Fruit fly (Drosophila melanogaster) whole organism, larva: ENCODE data around the gene CG1273.

Experiments used
- noc ChIP-seq: fragments of 200-800 bp; sonication (Bioruptor generic); optimal IDR thresholded peaks from 3 replicates; lab custom pipeline; 2019; ENCODE audit warnings: missing biosample characterization, mild to moderate bottlenecking, missing genetic modification characterization, moderate library complexity

CG1273 gene

DNA sequence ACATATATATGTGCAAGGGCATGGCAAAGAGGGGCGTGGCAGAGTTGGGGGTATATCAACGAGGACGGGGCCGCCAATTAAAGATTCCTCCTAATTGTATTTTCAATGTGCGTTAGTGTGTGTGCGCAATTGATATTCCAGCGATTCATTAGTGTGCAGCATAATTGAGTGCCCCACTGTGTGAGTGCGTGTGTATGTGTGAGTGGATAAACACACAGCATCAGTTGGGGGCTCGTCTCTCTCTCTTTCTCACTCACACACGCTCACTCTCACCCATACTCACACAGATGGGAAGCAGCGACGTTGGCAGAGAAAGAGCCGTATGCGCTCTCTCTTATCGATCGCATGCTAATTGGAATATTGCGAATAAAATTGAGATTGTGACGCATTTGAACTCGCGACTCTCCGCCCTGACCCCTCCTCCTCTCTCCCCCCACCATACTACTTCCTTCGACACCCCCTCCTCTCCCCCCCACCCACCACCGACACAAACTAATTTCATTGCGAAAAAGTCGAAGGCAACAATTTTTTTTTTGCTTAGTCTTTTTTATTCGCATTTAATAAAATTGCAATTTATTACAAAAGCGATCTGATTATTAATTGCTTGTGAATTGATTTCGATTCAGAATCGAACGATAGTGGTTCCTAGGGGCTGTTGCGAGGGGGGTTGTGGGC is 29.8 kb upstream of the CG1273 start:
- TF ChIP-seq noc = no peak

DNA sequence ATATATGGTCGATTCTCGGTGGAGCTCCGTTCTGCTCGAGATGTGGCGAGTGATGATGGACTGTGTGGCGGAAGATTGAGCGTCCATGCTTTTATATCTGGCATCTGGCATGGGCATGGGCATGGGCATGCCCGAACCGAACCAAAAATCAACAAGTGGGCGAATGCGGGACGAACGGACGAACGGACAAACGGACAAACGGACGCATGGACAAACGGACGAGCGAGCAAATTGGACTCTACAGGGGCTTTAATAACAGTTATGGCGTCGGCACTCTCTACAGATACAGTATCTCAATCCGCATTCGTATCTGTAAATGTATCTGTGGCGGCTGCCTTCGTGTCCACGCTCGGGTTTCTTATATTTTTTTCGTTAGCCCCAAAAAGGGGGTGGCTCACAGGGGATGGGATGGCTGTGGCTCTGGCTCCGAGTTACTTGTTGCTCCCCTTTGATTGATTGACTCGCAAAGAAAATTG is 27.4 kb upstream of the CG1273 start, which contains the start of gene ImpL2:
Gene ImpL2, minus strand, starts transcription at position 51 of the 476 bp plus-strand sequence.
- no peak for TF ChIP-seq noc

DNA sequence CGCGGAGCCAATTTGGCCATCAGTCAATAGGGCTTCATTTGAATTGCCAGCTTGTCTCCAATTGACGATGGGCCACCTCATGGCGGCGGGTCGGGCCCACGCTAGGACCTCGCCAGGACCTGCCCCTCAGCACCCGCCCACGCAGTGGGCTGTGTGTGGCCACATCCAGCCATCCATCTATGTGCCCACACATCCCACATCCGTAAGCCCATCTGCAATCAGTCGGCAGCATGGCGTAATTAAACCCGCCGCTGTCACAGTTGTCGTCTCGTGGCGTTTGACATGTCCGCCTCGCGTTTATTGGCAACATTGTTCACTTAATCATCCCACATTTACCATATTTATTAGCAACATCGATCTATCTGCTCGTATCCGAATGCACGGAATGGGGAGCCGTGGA is 25.3 kb upstream of the CG1273 start:
- no peak for TF ChIP-seq noc

DNA sequence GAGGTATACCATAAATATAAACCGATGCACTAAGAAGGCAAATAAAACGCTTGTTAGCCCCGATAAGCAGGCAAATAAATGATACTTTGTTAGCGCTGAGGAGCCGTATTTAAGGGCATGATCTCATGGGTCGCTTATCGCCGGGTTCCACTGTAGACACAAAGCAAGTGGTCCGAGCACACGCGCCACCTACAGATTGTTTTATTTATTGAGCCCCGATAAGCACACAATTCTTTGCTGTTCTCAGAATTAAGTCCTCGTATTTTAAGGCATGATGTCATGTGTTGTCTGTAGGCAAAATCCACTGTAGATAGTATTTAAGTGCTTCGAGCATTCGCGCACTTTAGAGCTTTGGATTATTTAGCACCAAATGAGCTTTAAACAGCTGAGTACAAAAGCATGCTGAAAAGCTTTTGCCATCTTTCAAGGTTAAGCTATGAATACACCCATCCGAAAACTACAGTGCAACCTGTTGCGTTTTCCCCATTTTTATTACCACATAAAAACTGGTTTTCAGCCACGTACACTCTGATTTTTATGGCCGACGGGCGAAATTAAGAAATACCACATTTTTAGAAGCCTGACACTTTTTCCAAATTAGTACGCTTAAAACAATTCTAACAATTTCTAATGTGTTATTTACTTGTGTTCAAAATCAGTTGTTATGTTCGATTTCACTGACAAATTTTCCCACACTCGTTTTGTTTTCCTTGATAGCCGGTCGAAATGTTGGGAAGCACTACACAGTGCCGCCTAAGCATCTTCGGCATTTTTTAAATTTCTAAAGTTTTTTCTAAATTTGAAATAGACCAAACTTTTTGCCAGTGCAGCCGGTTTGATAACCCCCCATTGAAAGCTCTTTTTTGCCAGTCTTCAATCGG is 23.8 kb upstream of the CG1273 start, which contains the start of gene Sqor:
Gene Sqor, plus strand, starts transcription at position 732 of the 881 bp plus-strand sequence.
- peak; percentile 96 for TF ChIP-seq noc

DNA sequence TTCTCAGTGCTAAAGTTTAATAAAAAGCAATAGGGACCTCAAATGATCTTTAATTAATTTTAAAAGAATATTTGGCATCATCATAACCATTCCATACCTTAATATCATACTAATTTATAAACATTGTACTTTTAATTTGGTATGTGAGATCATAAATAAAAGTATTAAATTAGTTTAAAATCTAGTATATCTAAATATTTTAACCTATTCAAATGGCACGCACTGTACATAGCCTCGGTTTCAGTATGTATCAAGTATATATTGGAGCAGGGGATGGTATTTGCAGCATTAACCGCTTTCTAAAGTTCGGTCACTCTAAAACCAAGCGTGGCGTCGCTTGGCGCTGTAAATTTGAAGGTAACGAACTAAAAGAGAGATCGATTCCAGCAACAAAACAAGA is 21.1 kb upstream of the CG1273 start, which contains the start of gene pav:
Gene pav, plus strand, starts transcription at position 307 of the 400 bp plus-strand sequence.
- no peak for TF ChIP-seq noc

DNA sequence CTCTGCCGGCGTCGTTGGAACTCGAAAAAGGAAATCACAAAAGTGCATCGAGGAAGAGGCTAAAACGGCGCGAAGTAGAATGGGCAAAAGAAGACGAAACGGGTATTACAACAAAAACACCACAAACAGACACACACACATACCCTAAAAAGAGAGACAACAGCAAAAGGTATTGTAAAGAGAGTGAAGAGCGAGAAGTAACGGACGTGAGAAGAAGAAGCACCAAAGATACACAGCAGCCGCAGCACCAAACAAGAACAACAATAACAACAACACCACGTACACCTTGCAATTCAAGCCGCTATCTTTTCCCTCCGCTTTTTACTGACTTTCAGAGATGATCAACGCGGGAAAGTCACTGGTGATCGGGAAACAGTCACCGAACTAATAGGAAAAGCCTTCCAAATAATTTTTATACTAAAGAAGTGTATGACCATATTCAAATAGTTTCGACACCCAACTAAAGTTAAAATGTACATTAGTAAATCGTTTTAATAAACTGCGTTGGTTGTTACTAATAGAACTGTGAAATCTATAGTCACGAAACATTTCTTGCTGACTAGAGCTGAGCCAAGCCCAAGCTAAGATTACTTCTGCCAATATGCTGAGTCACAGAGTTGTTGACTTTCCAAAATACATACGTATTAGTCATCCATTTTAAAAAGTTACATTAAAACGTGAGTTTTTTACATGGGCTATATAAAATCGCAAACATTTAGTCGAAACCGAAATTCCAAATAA is 11.2 kb upstream of the CG1273 start:
- TF ChIP-seq noc = no peak

DNA sequence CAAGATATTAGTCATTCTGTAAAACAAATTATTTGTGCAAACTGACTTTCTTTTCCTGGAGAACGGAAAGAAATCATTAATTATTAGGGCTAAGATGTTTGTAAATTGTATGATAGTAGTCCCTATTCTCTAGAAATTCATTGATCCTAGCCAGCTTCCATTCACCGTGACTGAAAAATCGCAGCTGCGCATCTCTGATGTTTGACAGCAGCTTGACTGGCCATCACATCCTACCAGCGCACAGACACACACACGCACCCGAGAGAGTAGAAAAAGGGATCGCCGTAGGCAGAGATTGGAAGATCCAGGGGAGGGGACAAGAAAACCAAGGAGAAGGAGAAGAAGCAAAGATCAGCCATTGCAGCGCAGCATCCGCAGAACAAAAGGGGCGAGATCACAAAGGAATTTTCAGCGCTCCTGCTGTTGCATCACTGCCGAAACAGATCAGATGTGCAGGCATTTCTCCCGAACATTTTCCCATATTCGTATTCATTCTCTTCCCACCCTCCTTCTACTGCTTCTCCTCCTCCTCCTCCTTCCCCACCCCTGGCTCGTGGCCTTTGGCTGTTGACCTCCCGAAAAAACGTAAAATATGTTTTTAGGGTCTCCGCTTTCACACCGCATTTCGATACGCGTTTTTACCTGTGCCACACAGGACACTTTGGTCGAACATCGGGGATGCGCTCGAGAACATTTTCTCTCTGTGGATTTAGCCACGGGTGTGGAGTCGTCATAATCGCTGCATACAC is 10.5 kb upstream of the CG1273 start:
- no peak for TF ChIP-seq noc

DNA sequence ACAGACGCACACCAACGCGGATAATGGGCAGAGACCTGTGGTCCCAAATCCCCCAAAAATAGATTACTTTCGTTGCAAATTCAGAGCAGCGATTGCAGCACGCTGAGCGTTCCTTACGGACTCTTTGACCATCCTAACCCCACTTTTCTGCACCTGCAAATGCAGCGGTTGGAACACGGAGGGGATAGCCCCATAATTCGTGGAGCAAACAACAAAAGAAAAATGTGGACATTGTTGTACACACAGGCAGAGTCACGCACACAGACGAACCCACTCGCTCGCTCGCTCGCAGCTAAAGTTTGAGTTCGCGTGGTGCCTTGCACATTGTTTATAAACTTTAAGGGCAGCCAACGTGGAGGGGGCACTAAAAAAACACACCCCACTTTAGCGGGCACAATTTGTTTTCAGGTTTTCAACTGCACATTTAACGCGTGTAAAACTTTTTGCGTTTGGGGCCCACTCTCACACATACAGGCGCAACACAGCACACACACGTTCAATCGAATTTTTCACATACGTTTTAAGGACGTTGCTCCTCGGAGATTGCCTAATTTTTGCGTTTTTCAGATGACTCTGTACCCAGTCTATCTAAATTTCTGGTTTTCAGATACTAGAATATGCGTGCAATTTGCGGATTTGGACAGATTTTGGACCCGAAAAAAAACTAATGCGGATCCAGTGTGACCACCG is 9.8 kb upstream of the CG1273 start:
- no peak for TF ChIP-seq noc

DNA sequence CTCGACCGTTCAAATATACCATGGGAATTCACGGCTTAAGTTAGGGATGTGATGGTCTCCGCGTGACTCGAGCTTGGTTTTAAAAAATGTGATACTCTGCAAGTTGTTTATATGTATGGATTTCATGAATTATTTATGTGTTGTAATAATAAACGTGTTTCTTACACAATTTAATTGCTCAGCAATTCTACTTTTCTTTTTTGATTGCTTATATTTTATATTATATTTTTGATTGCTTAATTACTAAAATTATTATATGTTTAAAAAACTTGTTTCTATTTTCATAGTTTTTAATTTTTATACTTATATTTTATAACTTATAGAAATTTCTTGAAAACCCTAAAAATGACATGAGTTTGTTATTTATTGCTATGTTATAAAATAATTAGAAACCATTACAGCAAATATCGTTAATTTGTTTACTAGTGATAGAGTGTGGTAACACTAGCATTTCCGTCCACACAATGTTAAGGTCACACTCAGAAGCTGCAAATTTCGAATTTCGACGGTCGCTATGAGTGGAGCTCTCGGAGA is 9.2 kb upstream of the CG1273 start, which contains the start of the genes ago and CG1265:
Gene ago, minus strand, starts transcription at position 6 of the 534 bp plus-strand sequence.
Gene CG1265, plus strand, starts transcription at position 476 of the 534 bp plus-strand sequence.
- no peak for TF ChIP-seq noc

DNA sequence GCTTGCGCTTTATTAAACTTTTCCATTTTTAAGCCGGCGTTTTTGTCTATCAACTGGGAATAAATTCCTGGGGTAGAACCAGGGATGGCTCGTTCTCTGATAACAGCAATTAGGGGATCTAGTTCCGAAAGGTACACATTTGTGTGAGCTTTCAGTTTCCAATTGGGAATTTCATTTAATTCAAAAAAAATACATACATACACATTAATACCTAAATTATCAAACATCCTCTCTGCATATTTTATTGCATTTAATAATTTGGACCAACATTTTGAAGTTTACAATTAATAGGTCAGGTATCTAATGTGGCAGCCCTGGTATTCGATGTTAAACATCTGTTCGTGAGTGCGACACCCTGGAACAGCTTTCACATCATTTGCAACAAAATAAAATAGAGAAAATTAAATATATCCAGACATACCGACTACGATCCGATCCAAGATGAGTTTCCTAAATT is 4.4 kb upstream of the CG1273 start, which contains the start of the genes CG15011 and CG1309:
Gene CG15011, minus strand, starts transcription at position 51 of the 457 bp plus-strand sequence.
Gene CG1309, plus strand, starts transcription at position 329 of the 457 bp plus-strand sequence.
- peak; percentile 87 for TF ChIP-seq noc

DNA sequence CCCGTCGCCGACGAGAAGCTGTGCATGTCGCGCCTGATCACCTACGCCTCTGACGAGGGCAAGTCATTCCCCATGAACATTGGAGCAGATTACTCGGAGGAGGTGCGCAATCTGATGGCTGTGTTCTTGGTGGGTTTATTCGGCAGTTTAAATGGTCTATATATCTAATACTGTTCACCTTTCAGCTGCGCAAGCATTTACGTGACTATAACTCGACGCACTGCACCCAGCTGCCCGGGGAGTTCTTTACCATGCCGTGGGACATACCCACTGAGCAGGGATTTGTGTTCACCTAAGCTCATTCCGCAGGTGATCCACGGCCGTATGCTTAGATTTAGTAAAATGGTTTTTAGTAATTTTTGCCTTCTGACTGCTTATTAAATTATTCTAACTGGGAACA is 2.3 kb upstream of the CG1273 start:
- TF ChIP-seq noc = no peak

DNA sequence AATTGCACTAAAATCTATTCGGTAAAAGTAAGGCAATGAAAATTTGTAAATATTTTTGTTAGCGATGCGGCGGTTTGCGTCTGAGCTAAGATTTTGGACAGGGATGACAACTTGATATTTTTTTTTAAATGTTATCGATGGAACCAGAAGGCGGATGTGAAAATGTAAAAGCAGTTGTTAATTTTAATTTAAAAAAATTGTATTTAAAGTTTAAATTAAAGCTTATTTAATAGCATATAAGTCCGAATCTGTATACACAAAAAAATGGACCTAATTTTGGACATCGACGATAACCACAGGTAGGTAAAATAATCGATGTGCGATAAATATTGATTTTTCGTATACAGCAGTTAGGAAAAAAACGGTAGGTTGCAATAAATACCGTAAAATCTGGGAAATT is 1.1 kb upstream of the CG1273 start, which contains the start of the genes CG11586 and VhaM9.7-a:
Gene CG11586, minus strand, starts transcription at position 87 of the 400 bp plus-strand sequence.
Gene VhaM9.7-a, plus strand, starts transcription at position 322 of the 400 bp plus-strand sequence.
- TF ChIP-seq noc = no peak

DNA sequence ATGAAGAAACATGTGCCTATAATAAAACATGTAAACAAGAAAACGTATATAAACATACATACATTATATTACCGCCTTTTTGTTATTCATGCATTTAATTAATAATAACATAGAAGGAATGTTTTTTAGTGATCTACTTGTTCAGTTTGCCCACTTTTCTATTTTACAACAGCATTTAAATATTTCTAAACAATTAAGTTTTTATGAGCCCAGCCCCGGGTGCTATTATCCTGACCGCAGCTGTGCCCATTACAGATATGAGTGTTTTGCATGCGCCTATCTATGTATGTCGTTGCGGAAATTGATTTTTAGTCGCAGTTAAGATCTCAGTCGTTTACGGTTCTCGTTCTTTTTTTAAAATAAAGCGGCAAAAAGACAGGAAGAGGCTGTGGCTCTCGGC is 1.4 kb downstream of the CG1273 start:
- TF ChIP-seq noc = no peak

DNA sequence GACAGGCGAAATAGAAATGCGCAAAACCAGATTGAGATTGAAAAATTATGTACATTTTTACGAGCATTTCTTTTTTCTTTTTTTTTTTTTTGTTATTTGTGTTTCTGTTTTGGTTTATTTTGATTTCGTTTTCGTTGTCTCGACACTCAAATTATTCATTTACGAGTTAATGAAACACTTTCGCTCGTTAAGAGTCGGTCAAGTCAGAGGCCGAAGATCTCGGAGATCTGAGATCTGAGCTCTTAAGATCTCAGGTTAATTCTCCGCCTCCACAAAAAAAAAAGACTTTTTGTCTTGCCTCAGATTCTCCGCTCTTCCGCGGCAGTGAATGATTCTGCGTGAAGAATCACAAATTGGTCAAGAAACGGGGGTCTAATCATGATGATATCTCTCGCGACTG is 2.3 kb downstream of the CG1273 start:
- TF ChIP-seq noc = no peak
